Fruit fly (Drosophila melanogaster) whole organism: ENCODE results near the gene Cpr97Ea.

Experiments used
- CG8478 ChIP-seq: fragments of >200 bp; optimal IDR thresholded peaks from 2 replicates; lab custom pipeline; 2018; ENCODE audit warnings: inconsistent platforms
- Dll ChIP-seq: fragments of >200 bp; optimal IDR thresholded peaks from 2 replicates; lab custom pipeline; 2017
- pan ChIP-seq: fragments of >200 bp; optimal IDR thresholded peaks from 2 replicates; lab custom pipeline; 2017
- psq ChIP-seq: fragments of >200 bp; optimal IDR thresholded peaks from 2 replicates; lab custom pipeline; 2017
- usp ChIP-seq: fragments of >200 bp; optimal IDR thresholded peaks from 2 replicates; lab custom pipeline; 2017; ENCODE audit warnings: missing biosample characterization, missing genetic modification characterization, mixed read lengths

dm6 chr3R:27099579-27099978 is 12.0 kb upstream of the Cpr97Ea start, which contains the start of gene eater:
- TF ChIP-seq Dll (lab: Kevin White, UChicago) (no peak), psq (no peak), usp (GFP tag; lab: Kevin White, UChicago) (no peak), pan (lab: Kevin White, UChicago) (no peak), CG8478 (no peak)
